Fruit fly (Drosophila melanogaster) whole organism, prepupa: ENCODE data around the gene NaPi-III.

Experiments
- CG10669 ChIP-seq: fragments of 200-800 bp; sonication (Bioruptor generic); optimal IDR thresholded peaks from 3 replicates; lab custom pipeline; 2018; ENCODE audit warnings: missing biosample characterization, mild to moderate bottlenecking, missing genetic modification characterization, moderate library complexity
- CG11762 ChIP-seq: fragments of 200-800 bp; sonication (Bioruptor generic); optimal IDR thresholded peaks from 3 replicates; lab custom pipeline; 2016; ENCODE audit warnings: missing biosample characterization, missing genetic modification characterization; ENCODE audit not compliant: insufficient read depth
- CG11902 ChIP-seq: fragments of 200-800 bp; sonication (Bioruptor generic); optimal IDR thresholded peaks from 3 replicates; lab custom pipeline; 2016; ENCODE audit warnings: missing biosample characterization, missing genetic modification characterization
- CG15336 ChIP-seq: fragments of 200-800 bp; sonication (Bioruptor generic); IDR thresholded peaks from 2 replicates; pipeline ENCODE4 v1.3.6; 2022; ENCODE audit warnings: missing biosample characterization, missing genetic modification characterization
- CG1621 ChIP-seq: fragments of 200-800 bp; sonication (Bioruptor generic); optimal IDR thresholded peaks from 3 replicates; lab custom pipeline; 2018; ENCODE audit warnings: missing biosample characterization, mild to moderate bottlenecking, missing genetic modification characterization
- CG3032 ChIP-seq: fragments of 200-800 bp; optimal IDR thresholded peaks from 2 replicates; lab custom pipeline; 2019; ENCODE audit warnings: missing biosample characterization, mild to moderate bottlenecking, missing genetic modification characterization, moderate library complexity
- CG31627 ChIP-seq: fragments of 200-800 bp; sonication (Bioruptor generic); optimal IDR thresholded peaks from 3 replicates; lab custom pipeline; 2016; ENCODE audit warnings: missing biosample characterization, missing genetic modification characterization
- CG32006 ChIP-seq: fragments of 200-800 bp; sonication (Bioruptor generic); optimal IDR thresholded peaks from 3 replicates; lab custom pipeline; 2017; ENCODE audit warnings: missing biosample characterization, mild to moderate bottlenecking, missing genetic modification characterization
- CG34406 ChIP-seq: fragments of 200-800 bp; sonication (Bioruptor generic); optimal IDR thresholded peaks from 3 replicates; lab custom pipeline; 2016; ENCODE audit warnings: missing biosample characterization, missing genetic modification characterization
- CG3919 ChIP-seq: fragments of 200-800 bp; sonication (Bioruptor generic); optimal IDR thresholded peaks from 3 replicates; lab custom pipeline; 2016; ENCODE audit warnings: missing biosample characterization, missing genetic modification characterization
- CG4318 ChIP-seq: fragments of 200-800 bp; sonication (Bioruptor generic); optimal IDR thresholded peaks from 3 replicates; lab custom pipeline; 2017; ENCODE audit warnings: missing biosample characterization, mild to moderate bottlenecking, missing genetic modification characterization
- CG6163 ChIP-seq: fragments of 200-800 bp; sonication (Bioruptor generic); IDR thresholded peaks from 3 replicates; pipeline ENCODE4 v1.3.6; 2022; ENCODE audit warnings: missing biosample characterization, missing genetic modification characterization
- CG6276 ChIP-seq: fragments of 200-800 bp; sonication (Bioruptor generic); optimal IDR thresholded peaks from 2 replicates; lab custom pipeline; 2017; ENCODE audit warnings: missing biosample characterization, mild to moderate bottlenecking, missing genetic modification characterization
- CG6792 ChIP-seq: fragments of 200-800 bp; sonication (Bioruptor generic); optimal IDR thresholded peaks from 3 replicates; lab custom pipeline; 2016; ENCODE audit warnings: missing biosample characterization, missing genetic modification characterization
- CG6808 ChIP-seq: fragments of 200-800 bp; sonication (Bioruptor generic); optimal IDR thresholded peaks from 3 replicates; lab custom pipeline; 2017; ENCODE audit warnings: missing biosample characterization, missing genetic modification characterization, mild to moderate bottlenecking, moderate library complexity, missing genetic modification reagents
- CG6854 ChIP-seq: fragments of 200-800 bp; sonication (Bioruptor generic); optimal IDR thresholded peaks from 2 replicates; lab custom pipeline; 2017; ENCODE audit warnings: missing biosample characterization, mild to moderate bottlenecking, missing genetic modification characterization
- CG7368 ChIP-seq: fragments of 200-800 bp; sonication (Bioruptor generic); optimal IDR thresholded peaks from 3 replicates; lab custom pipeline; 2016; ENCODE audit warnings: missing biosample characterization, missing genetic modification characterization
- CG8119 ChIP-seq: fragments of 200-800 bp; sonication (Bioruptor generic); IDR thresholded peaks from 3 replicates; pipeline ENCODE4 v1.3.6; 2022; ENCODE audit warnings: missing biosample characterization, missing genetic modification characterization
- CG8319 ChIP-seq: fragments of 200-800 bp; sonication (Bioruptor generic); optimal IDR thresholded peaks from 3 replicates; lab custom pipeline; 2016; ENCODE audit warnings: missing biosample characterization, missing genetic modification characterization
- CG8632 ChIP-seq: fragments of 200-800 bp; sonication (Bioruptor generic); optimal IDR thresholded peaks from 3 replicates; lab custom pipeline; 2016; ENCODE audit warnings: missing biosample characterization, missing genetic modification characterization
- CG9139 ChIP-seq: fragments of 200-800 bp; sonication (Bioruptor generic); optimal IDR thresholded peaks from 3 replicates; lab custom pipeline; 2017; ENCODE audit warnings: missing biosample characterization, mild to moderate bottlenecking, missing genetic modification characterization
- Eip75B ChIP-seq: fragments of 200-800 bp; sonication (Bioruptor generic); optimal IDR thresholded peaks from 3 replicates; lab custom pipeline; 2016; ENCODE audit warnings: missing biosample characterization, missing genetic modification characterization
- Eip78C ChIP-seq: fragments of 200-800 bp; sonication (Bioruptor generic); peaks from one replicate; lab custom pipeline; 2016; ENCODE audit warnings: missing biosample characterization, missing genetic modification characterization
- Eip93F ChIP-seq: fragments of 200-800 bp; sonication (Bioruptor generic); optimal IDR thresholded peaks from 2 replicates; lab custom pipeline; 2016; ENCODE audit warnings: missing biosample characterization, mild to moderate bottlenecking, missing genetic modification characterization
- Ets21C ChIP-seq: fragments of 200-800 bp; sonication (Bioruptor generic); optimal IDR thresholded peaks from 3 replicates; lab custom pipeline; 2016; ENCODE audit warnings: missing biosample characterization, missing genetic modification characterization
- Ets96B ChIP-seq: fragments of 200-800 bp; optimal IDR thresholded peaks from 2 replicates; lab custom pipeline; 2019; ENCODE audit warnings: missing biosample characterization, mild to moderate bottlenecking, missing genetic modification characterization, moderate library complexity
- Gug ChIP-seq: fragments of 200-800 bp; sonication (Bioruptor generic); IDR thresholded peaks from 2 replicates; pipeline ENCODE4 v1.3.6; 2022; ENCODE audit warnings: missing biosample characterization, missing genetic modification characterization
- Hr38 ChIP-seq: sonication (Bioruptor generic); optimal IDR thresholded peaks from 2 replicates; lab custom pipeline; 2016; ENCODE audit warnings: missing biosample characterization, missing genetic modification characterization
- Hr39 ChIP-seq: fragments of 200-800 bp; sonication (Bioruptor generic); optimal IDR thresholded peaks from 2 replicates; lab custom pipeline; 2016; ENCODE audit warnings: missing biosample characterization, missing genetic modification characterization
- Hr4 ChIP-seq: fragments of 200-800 bp; sonication (Bioruptor generic); optimal IDR thresholded peaks from 3 replicates; lab custom pipeline; 2016; ENCODE audit warnings: missing biosample characterization, missing genetic modification characterization
- Lpt ChIP-seq: fragments of 200-800 bp; sonication (Bioruptor generic); optimal IDR thresholded peaks from 3 replicates; lab custom pipeline; 2016; ENCODE audit warnings: missing biosample characterization, missing genetic modification characterization
- Met ChIP-seq: fragments of 200-800 bp; sonication (Bioruptor generic); optimal IDR thresholded peaks from 3 replicates; lab custom pipeline; 2016; ENCODE audit warnings: missing biosample characterization, missing genetic modification characterization
- OdsH ChIP-seq: fragments of 200-800 bp; sonication (Bioruptor generic); optimal IDR thresholded peaks from 3 replicates; lab custom pipeline; 2016; ENCODE audit warnings: missing biosample characterization, missing genetic modification characterization
- Smox ChIP-seq: fragments of 200-800 bp; sonication (Bioruptor generic); optimal IDR thresholded peaks from 3 replicates; lab custom pipeline; 2016; ENCODE audit warnings: missing biosample characterization, missing genetic modification characterization
- Sox102F ChIP-seq: fragments of 200-800 bp; sonication (Bioruptor generic); optimal IDR thresholded peaks from 2 replicates; lab custom pipeline; 2016; ENCODE audit warnings: missing biosample characterization, mild to moderate bottlenecking, missing genetic modification characterization
- Sox15 ChIP-seq: fragments of 200-800 bp; sonication (Bioruptor generic); optimal IDR thresholded peaks from 3 replicates; lab custom pipeline; 2016; ENCODE audit warnings: missing biosample characterization, missing genetic modification characterization
- achi ChIP-seq: fragments of 200-800 bp; sonication (Bioruptor generic); optimal IDR thresholded peaks from 3 replicates; lab custom pipeline; 2016; ENCODE audit warnings: missing biosample characterization, missing genetic modification characterization
- cyc ChIP-seq: fragments of 200-800 bp; sonication (Bioruptor generic); optimal IDR thresholded peaks from 3 replicates; lab custom pipeline; 2016; ENCODE audit warnings: missing biosample characterization, missing genetic modification characterization
- dac ChIP-seq: fragments of 200-800 bp; sonication (Bioruptor generic); optimal IDR thresholded peaks from 2 replicates; lab custom pipeline; 2017; ENCODE audit warnings: missing biosample characterization, mild to moderate bottlenecking, missing genetic modification characterization
- dsx ChIP-seq: fragments of 200-800 bp; optimal IDR thresholded peaks from 3 replicates; lab custom pipeline; 2019; ENCODE audit warnings: missing biosample characterization, mild to moderate bottlenecking, missing genetic modification characterization, moderate library complexity; ENCODE audit not compliant: poor library complexity, severe bottlenecking
- eg ChIP-seq: fragments of 200-800 bp; sonication (Bioruptor generic); IDR thresholded peaks from 3 replicates; pipeline ENCODE4 v1.3.6; 2022; ENCODE audit warnings: missing biosample characterization, missing genetic modification characterization
- esn ChIP-seq: fragments of 200-800 bp; sonication (Bioruptor generic); optimal IDR thresholded peaks from 2 replicates; lab custom pipeline; 2016; ENCODE audit warnings: missing biosample characterization, mild to moderate bottlenecking, missing genetic modification characterization, moderate library complexity
- fd59A ChIP-seq: fragments of 200-800 bp; sonication (Bioruptor generic); optimal IDR thresholded peaks from 2 replicates; lab custom pipeline; 2017; ENCODE audit warnings: missing biosample characterization, mild to moderate bottlenecking, missing genetic modification characterization, missing genetic modification reagents
- fd85E ChIP-seq: fragments of 200-800 bp; sonication (Bioruptor generic); optimal IDR thresholded peaks from 3 replicates; lab custom pipeline; 2016; ENCODE audit warnings: missing biosample characterization, missing genetic modification characterization
- fkh ChIP-seq: fragments of 200-800 bp; sonication (Bioruptor generic); optimal IDR thresholded peaks from 3 replicates; lab custom pipeline; 2017; ENCODE audit warnings: missing biosample characterization, mild to moderate bottlenecking, missing genetic modification characterization, moderate library complexity
- lz ChIP-seq: fragments of 200-800 bp; sonication (Bioruptor generic); optimal IDR thresholded peaks from 3 replicates; lab custom pipeline; 2016; ENCODE audit warnings: missing biosample characterization, missing genetic modification characterization
- net ChIP-seq: fragments of 200-800 bp; sonication (Bioruptor generic); optimal IDR thresholded peaks from 3 replicates; lab custom pipeline; 2016; ENCODE audit warnings: missing biosample characterization, missing genetic modification characterization
- pdm3 ChIP-seq: fragments of 200-800 bp; sonication (Bioruptor generic); optimal IDR thresholded peaks from 3 replicates; lab custom pipeline; 2016; ENCODE audit warnings: missing biosample characterization, missing genetic modification characterization
- salr ChIP-seq, 2 experiments: fragments of 200-800 bp; sonication (Bioruptor generic); optimal IDR thresholded peaks; 3 replicates each; lab custom pipeline; 2016 to 2018; ENCODE audit warnings: missing biosample characterization in 2 of 2, missing genetic modification characterization in 2 of 2, mild to moderate bottlenecking in 1 of 2
- spab ChIP-seq: fragments of 200-800 bp; sonication (Bioruptor generic); optimal IDR thresholded peaks from 2 replicates; lab custom pipeline; 2017; ENCODE audit warnings: missing biosample characterization, mild to moderate bottlenecking, missing genetic modification characterization, missing genetic modification reagents
- ss ChIP-seq, 2 experiments: fragments of 200-800 bp; sonication (Bioruptor generic); optimal IDR thresholded peaks; 2 replicates in 1 of 2; 3 replicates in 1 of 2; lab custom pipeline; 2017 to 2018; ENCODE audit warnings: mild to moderate bottlenecking in 2 of 2, missing biosample characterization in 2 of 2, missing genetic modification characterization in 2 of 2, moderate library complexity in 1 of 2
- svp ChIP-seq: fragments of 200-800 bp; sonication (Bioruptor generic); peaks from one replicate; lab custom pipeline; 2016; ENCODE audit warnings: missing biosample characterization, missing genetic modification characterization
- vri ChIP-seq: fragments of 200-800 bp; sonication (Bioruptor generic); optimal IDR thresholded peaks from 3 replicates; lab custom pipeline; 2016; ENCODE audit warnings: missing biosample characterization, mild to moderate bottlenecking, missing genetic modification characterization

The NaPi-III gene

dm6 chr3L:11123088-11123487 is at the start of gene NaPi-III, which contains the start of gene Ufd1:
Gene NaPi-III (plus strand): TSS chr3L:11123348.
Gene Ufd1 (minus strand): TSS chr3L:11123216.
- TF ChIP-seq Ets96B (no peak), Hr4 (GFP tag; lab: Kevin White, UChicago) (no peak), CG8319 (GFP tag; lab: Kevin White, UChicago) (no peak), CG3032 (tag; lab: Kevin White, UChicago) (peak; percentile 41), CG34406 (GFP tag; lab: Kevin White, UChicago) (no peak), fkh (GFP tag; lab: Kevin White, UChicago) (peak; percentile 18), CG3919 (no peak), net (GFP tag; lab: Kevin White, UChicago) (peak; percentile 26), OdsH (GFP tag; lab: Kevin White, UChicago) (peak; percentile 12), Sox102F (GFP tag; lab: Kevin White, UChicago) (no peak), Eip93F (GFP tag; lab: Kevin White, UChicago) (no peak), spab (GFP tag; lab: Kevin White, UChicago) (no peak), CG6792 (GFP tag; lab: Kevin White, UChicago) (no peak), CG11902 (no peak), pdm3 (GFP tag; lab: Kevin White, UChicago) (no peak), eg (GFP tag; lab: Robert Waterston, UW) (peak; percentile 70; the same call in 1 of the 3 replicates), Eip78C (GFP tag; lab: Kevin White, UChicago) (peak; percentile 30), CG6808 (GFP tag; lab: Kevin White, UChicago) (peak; percentile 3), fd59A (GFP tag; lab: Kevin White, UChicago) (no peak), fd85E (GFP tag; lab: Kevin White, UChicago) (no peak), CG9139 (no peak), CG7368 (no peak), dac (peak; percentile 36), Ets21C (GFP tag; lab: Kevin White, UChicago) (no peak), svp (GFP tag; lab: Kevin White, UChicago) (peak; percentile 57), Gug (no peak), CG6163 (GFP tag; lab: Robert Waterston, UW) (peak; percentile 64; the same call in 2 of the 3 replicates), CG15336 (0 out of 2 replicates have a peak, but pooled peaks have one; percentile 40), Hr39 (GFP tag; lab: Kevin White, UChicago) (peak; percentile 2), cyc (GFP tag; lab: Kevin White, UChicago) (no peak), CG8119 (peak; percentile 60; the same call in 2 of the 3 replicates), Hr38 (GFP tag; lab: Kevin White, UChicago) (no peak), salr (GFP tag; optimal IDR thresholded peaks at IDR 0.05; lab: Kevin White, UChicago) (no peak), CG6276 (no peak), Smox (GFP tag; lab: Kevin White, UChicago) (no peak), esn (no peak), lz (GFP tag; lab: Kevin White, UChicago) (peak; percentile 8), CG6854 (GFP tag; lab: Kevin White, UChicago) (no peak), CG32006 (GFP tag; lab: Kevin White, UChicago) (peak; percentile 27), Sox15 (GFP tag; lab: Kevin White, UChicago) (no peak), Eip75B (GFP tag; lab: Kevin White, UChicago) (peak; percentile 7), CG31627 (GFP tag; lab: Kevin White, UChicago) (peak; percentile 36), CG4318 (no peak), Met (GFP tag; lab: Kevin White, UChicago) (no peak), vri (GFP tag; lab: Kevin White, UChicago) (no peak), achi (GFP tag; lab: Kevin White, UChicago) (no peak), Lpt (GFP tag; lab: Kevin White, UChicago) (no peak), CG10669 (no peak), ss (GFP tag; optimal IDR thresholded peaks at IDR 0.05; lab: Kevin White, UChicago) (peak in 1 of 2 experiments; percentile 23), CG11762 (GFP tag; lab: Kevin White, UChicago) (no peak), dsx (peak; percentile 58), CG1621 (peak; percentile 65), CG8632 (GFP tag; lab: Kevin White, UChicago) (no peak)
